Fruit fly (Drosophila melanogaster): Measurements from ENCODE around the gene POLDIP2.

dm6 chr3R:5517002-5517875 is 49.7 kb downstream of the POLDIP2 start, which contains the start of gene Itpr:
- no peak for TF ChIP-seq psq (optimal IDR thresholded peaks at IDR 0.05)
- no peak for TF ChIP-seq Sin3A (optimal IDR thresholded peaks at IDR 0.05)

All from Kc167 (cell line).